Worm (Caenorhabditis elegans): ENCODE data around the gene skr-12.
A peak's percentile ranks its signal among the peaks of the same experiment; 100 is the strongest.
"Not testable (repeated sequence)": the region's sequence is repeated elsewhere in the genome, so short reads cannot be mapped to it uniquely, and the experiment has no call there.

Gene skr-12

DNA sequence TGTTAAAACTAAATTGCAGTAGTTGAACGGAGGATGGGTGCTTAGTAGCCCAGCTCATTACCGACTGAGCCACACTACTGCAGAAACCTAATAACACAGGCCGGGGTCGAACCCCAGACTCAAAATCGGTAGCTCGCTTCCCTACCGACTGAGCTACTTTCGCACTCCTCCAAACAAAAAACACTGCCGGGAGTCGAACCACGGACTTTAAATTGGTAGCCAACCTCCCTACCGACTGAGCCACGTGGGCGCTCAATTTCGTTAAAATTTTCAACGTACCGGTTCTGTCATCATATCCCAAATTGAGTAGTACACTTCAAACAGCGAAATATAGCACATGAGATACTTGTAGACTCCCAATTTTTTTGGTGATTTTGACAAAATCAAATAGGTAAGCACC is 16.7 kb upstream of the skr-12 start (continued):
- TF ChIP-seq ccch-3 (GFP tag; optimal IDR thresholded peaks at IDR 0.05) (no peak), ama-1 (optimal IDR thresholded peaks at IDR 0.05) (no peak), ama-1 (GFP tag; optimal IDR thresholded peaks at IDR 0.05) (no peak), ztf-25 (GFP tag; IDR thresholded peaks at IDR 0.05) (no peak)

ce11 chrIV:17150871-17151270 is 16.2 kb upstream of the skr-12 start, which contains the start of gene Y116A8C.40:
Y116A8C.40 (minus strand) TSS chrIV:17150971.
- TF ChIP-seq snpc-3.4 (tag; optimal IDR thresholded peaks at IDR 0.05) (no peak), nfyb-1 (GFP tag; IDR thresholded peaks at IDR 0.05) (no peak), cebp-2 (GFP tag; IDR thresholded peaks at IDR 0.05) (no peak), ztf-28 (GFP tag; IDR thresholded peaks at IDR 0.05) (no peak), Y79H2A.3 (GFP tag; conservative IDR thresholded peaks at IDR 0.05) (no peak), ekl-4 (GFP tag; IDR thresholded peaks at IDR 0.05) (no peak), die-1 (tag; optimal IDR thresholded peaks at IDR 0.05) (no peak), Y53F4B.3 (GFP tag; IDR thresholded peaks at IDR 0.05) (no peak), rpc-1 (optimal IDR thresholded peaks at IDR 0.05) (no peak), rpc-1 (tag; optimal IDR thresholded peaks at IDR 0.05) (no peak), F22D6.2 (tag; optimal IDR thresholded peaks at IDR 0.05) (no peak), sptf-2 (GFP tag; optimal IDR thresholded peaks at IDR 0.05) (no peak), pbrm-1 (GFP tag; IDR thresholded peaks at IDR 0.05) (no peak), chd-7 (tag; optimal IDR thresholded peaks at IDR 0.05) (no peak), madf-3 (GFP tag; IDR thresholded peaks at IDR 0.05) (no peak), T26A5.8 (tag; optimal IDR thresholded peaks at IDR 0.05) (no peak), somi-1 (GFP tag; optimal IDR thresholded peaks at IDR 0.05) (no peak), mcd-1 (GFP tag; IDR thresholded peaks at IDR 0.05) (no peak), F23B12.7 (tag; optimal IDR thresholded peaks at IDR 0.05; ENCODE audit: insufficient read depth) (no peak)

ce11 chrIV:17153002-17153401 is 14.1 kb upstream of the skr-12 start:
- TF ChIP-seq cebp-2 (GFP tag; IDR thresholded peaks at IDR 0.05) = no peak
- TF ChIP-seq nhr-179 (tag; optimal IDR thresholded peaks at IDR 0.05) = no peak
- TF ChIP-seq aptf-3 (GFP tag; IDR thresholded peaks at IDR 0.05) = no peak
- TF ChIP-seq ceh-40 (GFP tag; IDR thresholded peaks at IDR 0.05) = no peak
- TF ChIP-seq madf-6 (GFP tag; IDR thresholded peaks at IDR 0.05) = no peak
- TF ChIP-seq bed-1 (GFP tag; IDR thresholded peaks at IDR 0.05) = no peak
- no peak for TF ChIP-seq zim-3 (tag; optimal IDR thresholded peaks at IDR 0.05)
- TF ChIP-seq F57A8.1 (GFP tag; optimal IDR thresholded peaks at IDR 0.05) = no peak
- TF ChIP-seq nhr-80 (tag; optimal IDR thresholded peaks at IDR 0.05) = no peak

DNA sequence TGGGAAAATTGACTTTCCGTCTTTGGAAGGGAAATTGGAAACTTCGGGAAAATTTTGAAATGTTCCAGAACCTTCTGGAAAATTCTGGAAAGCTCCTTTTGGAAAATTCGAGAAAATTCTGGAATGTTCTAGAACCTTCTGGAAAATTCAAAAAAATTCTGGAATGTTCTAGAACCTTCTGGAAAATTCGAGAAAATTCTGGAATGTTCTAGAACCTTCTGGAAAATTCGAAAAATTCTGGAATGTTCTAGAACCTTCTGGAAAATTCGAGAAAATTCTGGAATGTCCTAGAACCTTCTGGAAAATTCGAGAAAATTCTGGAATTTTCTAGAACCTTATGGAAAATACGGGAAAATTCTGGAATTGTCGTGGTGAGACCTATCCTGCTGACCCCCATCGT is 11.4 kb upstream of the skr-12 start:
- TF ChIP-seq D2030.7 (GFP tag; IDR thresholded peaks at IDR 0.05) = 0 out of 2 replicates have a peak, but pooled peaks have one; percentile 15
- not testable (repeated sequence) for TF ChIP-seq snpc-4 (GFP tag; optimal IDR thresholded peaks at IDR 0.05); rpc-1 (tag; optimal IDR thresholded peaks at IDR 0.05)
- peak in 1 of 4 experiments; percentile 3 for TF ChIP-seq snpc-4 (tag; optimal IDR thresholded peaks at IDR 0.05)
- peak; percentile 98 for TF ChIP-seq hsf-1 (GFP tag; IDR thresholded peaks at IDR 0.05)
- peak; percentile 66 for TF ChIP-seq ekl-4 (GFP tag; IDR thresholded peaks at IDR 0.05)
- 0 out of 2 replicates have a peak, but pooled peaks have one; percentile 20 for TF ChIP-seq Y53F4B.3 (GFP tag; IDR thresholded peaks at IDR 0.05)
- peak; percentile 11 for TF ChIP-seq rpc-1 (optimal IDR thresholded peaks at IDR 0.05)

DNA sequence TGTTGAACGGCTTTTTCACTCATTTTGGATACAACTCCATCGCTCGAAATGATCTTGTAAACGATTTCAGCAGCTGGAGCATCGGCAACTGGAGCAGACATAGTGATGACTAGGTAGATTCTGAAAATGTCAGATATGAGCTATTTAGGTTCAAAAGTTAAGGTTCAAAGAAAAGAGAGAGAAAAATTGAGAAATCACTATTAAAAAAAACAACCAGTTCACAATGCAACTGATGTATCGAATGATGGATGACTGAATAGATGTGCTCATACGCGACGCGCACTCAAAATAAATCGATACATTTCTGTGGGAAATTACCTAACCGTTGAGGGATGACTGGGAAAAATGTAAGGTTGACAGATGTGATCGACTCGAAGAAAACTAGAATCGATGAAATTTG is 4.6 kb upstream of the skr-12 start, which contains the start of gene skr-13:
Gene skr-13, minus strand, starts transcription at position 101 of the 400 bp plus-strand sequence.
- TF ChIP-seq mel-28 (tag; optimal IDR thresholded peaks at IDR 0.05; ENCODE audit: borderline replicate concordance) (no peak), bed-2 (GFP tag; IDR thresholded peaks at IDR 0.05) (no peak), egl-18 (GFP tag; IDR thresholded peaks at IDR 0.05) (no peak), nfyb-1 (GFP tag; IDR thresholded peaks at IDR 0.05) (no peak), Y79H2A.3 (GFP tag; conservative IDR thresholded peaks at IDR 0.05) (no peak), D2030.7 (GFP tag; IDR thresholded peaks at IDR 0.05) (no peak), ZK185.1 (tag; optimal IDR thresholded peaks at IDR 0.05; ENCODE audit: poor library complexity, severe bottlenecking) (no peak), Y53F4B.3 (GFP tag; IDR thresholded peaks at IDR 0.05) (no peak), hlh-26 (GFP tag; conservative IDR thresholded peaks at IDR 0.05) (no peak), madf-8 (GFP tag; conservative IDR thresholded peaks at IDR 0.05) (no peak), him-1 (tag; optimal IDR thresholded peaks at IDR 0.05) (no peak), ceh-58 (GFP tag; IDR thresholded peaks at IDR 0.05) (no peak), sptf-2 (GFP tag; optimal IDR thresholded peaks at IDR 0.05) (no peak), tbx-9 (tag; optimal IDR thresholded peaks at IDR 0.05; ENCODE audit: borderline replicate concordance) (no peak), ztf-25 (GFP tag; IDR thresholded peaks at IDR 0.05) (no peak)

All from whole organism, young adult.